Worm (Caenorhabditis elegans): ENCODE measurements around the gene ifta-2.

ce11 chrIV:17308211-17308610 is 6.4 kb upstream of the ifta-2 start, which contains the start of gene T28F3.9:
- no peak for TF ChIP-seq ceh-28 (tag; optimal IDR thresholded peaks at IDR 0.05)
- TF ChIP-seq aly-2 (tag; optimal IDR thresholded peaks at IDR 0.05), result no peak
- TF ChIP-seq sea-2 (GFP tag; optimal IDR thresholded peaks at IDR 0.05), result no peak
- no peak for TF ChIP-seq lin-39 (tag; optimal IDR thresholded peaks at IDR 0.05)
- TF ChIP-seq jun-1 (tag; optimal IDR thresholded peaks at IDR 0.05), result no peak
- no peak for TF ChIP-seq nhr-77 (tag; optimal IDR thresholded peaks at IDR 0.05)
- no peak for TF ChIP-seq pha-4 (tag; optimal IDR thresholded peaks at IDR 0.05)
- no peak for TF ChIP-seq mml-1 (tag; optimal IDR thresholded peaks at IDR 0.05)

Measured in whole organism, L3 larva.